ENCODE assay signal across 1 fruit fly cellular context in the genomic region with DNA sequence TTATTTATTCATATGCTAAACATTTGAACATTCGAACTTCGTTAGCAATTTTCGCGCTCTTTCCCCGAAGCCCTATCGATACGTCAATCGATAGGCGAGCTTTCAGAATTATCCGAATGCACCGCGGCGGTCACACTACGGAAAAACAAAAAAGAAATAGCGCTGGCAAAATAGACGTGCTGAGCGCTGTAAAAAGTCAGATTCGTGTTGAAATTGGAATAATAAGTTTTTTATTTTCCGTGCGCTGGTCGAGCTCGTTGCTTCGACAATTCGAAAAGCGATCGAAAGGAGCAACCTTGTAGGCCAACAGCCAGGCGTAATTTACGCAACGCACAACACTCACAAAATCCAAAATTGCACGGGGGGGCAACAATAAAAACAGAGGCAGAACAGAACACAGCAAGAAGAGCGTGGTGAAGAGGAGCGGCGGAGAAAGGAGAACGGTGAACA.
A peak's percentile ranks its signal among the peaks of the same experiment; 100 is the strongest.
TF ChIP-seq lines count a peak whose summit lies in the region.

A gene (plus strand): TSS at position 144 of the 450 bp plus-strand sequence.

TF ChIP-seq in whole organism, embryonic, 481 proteins besides CTCF, POLR2A, EP300 and RAD21 (continued from another document):
- no peak for TF ChIP-seq TFAM (GFP tag; optimal IDR thresholded peaks at IDR 0.05; lab: Kevin White, UChicago)
- TF ChIP-seq CG6854 (GFP tag; optimal IDR thresholded peaks at IDR 0.05; lab: Kevin White, UChicago): no peak
- no peak for TF ChIP-seq wdn (GFP tag; IDR thresholded peaks at IDR 0.05; lab: Robert Waterston, UW)
- TF ChIP-seq CG5245 (GFP tag; optimal IDR thresholded peaks at IDR 0.05; lab: Kevin White, UChicago): no peak
- no peak for TF ChIP-seq CG17385 (GFP tag; optimal IDR thresholded peaks at IDR 0.05; lab: Kevin White, UChicago)
- TF ChIP-seq CG10565 (GFP tag; optimal IDR thresholded peaks at IDR 0.05; lab: Kevin White, UChicago): no peak
- TF ChIP-seq HmgZ (tag; optimal IDR thresholded peaks at IDR 0.05; lab: Kevin White, UChicago): peak; percentile 55
- peak; percentile 48; the same call in 1 of the 2 replicates for TF ChIP-seq CG9932 (GFP tag; IDR thresholded peaks at IDR 0.05; lab: Robert Waterston, UW)
- no peak for TF ChIP-seq CG4360 (GFP tag; IDR thresholded peaks at IDR 0.05; lab: Robert Waterston, UW)
- TF ChIP-seq pzg (GFP tag; optimal IDR thresholded peaks at IDR 0.05; lab: Kevin White, UChicago): peak; percentile 92
- TF ChIP-seq Elba2 (GFP tag; optimal IDR thresholded peaks at IDR 0.05; lab: Kevin White, UChicago): no peak
- no peak for TF ChIP-seq ATbp (GFP tag; optimal IDR thresholded peaks at IDR 0.05; lab: Kevin White, UChicago)
- no peak for TF ChIP-seq bigmax (GFP tag; optimal IDR thresholded peaks at IDR 0.05; lab: Kevin White, UChicago)
- no peak for TF ChIP-seq nerfin-1 (tag; optimal IDR thresholded peaks at IDR 0.05; lab: Kevin White, UChicago)
- no peak for TF ChIP-seq CG15073 (GFP tag; optimal IDR thresholded peaks at IDR 0.05; lab: Kevin White, UChicago)
- TF ChIP-seq CG9727 (GFP tag; optimal IDR thresholded peaks at IDR 0.05; lab: Kevin White, UChicago): no peak
- TF ChIP-seq fu2 (GFP tag; optimal IDR thresholded peaks at IDR 0.05; lab: Kevin White, UChicago): no peak
- TF ChIP-seq Mrtf (GFP tag; IDR thresholded peaks at IDR 0.05; lab: Robert Waterston, UW): 0 out of 3 replicates have a peak, but pooled peaks have one; percentile 32
- no peak for TF ChIP-seq D (optimal IDR thresholded peaks at IDR 0.05; lab: Kevin White, UChicago)
- no peak for TF ChIP-seq D (GFP tag; optimal IDR thresholded peaks at IDR 0.05; lab: Kevin White, UChicago)
- peak; percentile 32 for TF ChIP-seq Side (GFP tag; optimal IDR thresholded peaks at IDR 0.05; lab: Kevin White, UChicago)
- TF ChIP-seq CG14965 (GFP tag; optimal IDR thresholded peaks at IDR 0.05; lab: Kevin White, UChicago; ENCODE audit: borderline replicate concordance): no peak
- TF ChIP-seq CG16863 (GFP tag; optimal IDR thresholded peaks at IDR 0.05; lab: Kevin White, UChicago): no peak
- no peak for TF ChIP-seq CG6254 (GFP tag; optimal IDR thresholded peaks at IDR 0.05; lab: Kevin White, UChicago)
- no peak for TF ChIP-seq CG3838 (GFP tag; optimal IDR thresholded peaks at IDR 0.05; lab: Kevin White, UChicago)
- no peak for TF ChIP-seq NC2α (GFP tag; optimal IDR thresholded peaks at IDR 0.05; lab: Kevin White, UChicago)
- peak; percentile 4 for TF ChIP-seq CG33213 (GFP tag; optimal IDR thresholded peaks at IDR 0.05; lab: Kevin White, UChicago)
- no peak for TF ChIP-seq esg (GFP tag; conservative IDR thresholded peaks at IDR 0.05; lab: Robert Waterston, UW)
- no peak for TF ChIP-seq CG17328 (GFP tag; IDR thresholded peaks at IDR 0.05; lab: Robert Waterston, UW)
- no peak for TF ChIP-seq dimm (GFP tag; IDR thresholded peaks at IDR 0.05; lab: Robert Waterston, UW)
- TF ChIP-seq CoRest (tag; optimal IDR thresholded peaks at IDR 0.05; lab: Kevin White, UChicago): peak; percentile 4
- no peak for TF ChIP-seq corto (GFP tag; optimal IDR thresholded peaks at IDR 0.05; lab: Kevin White, UChicago)
- TF ChIP-seq gro (GFP tag; optimal IDR thresholded peaks at IDR 0.05; lab: Kevin White, UChicago): peak; percentile 42
